Worm (Caenorhabditis elegans): ENCODE data around the gene srv-8.

srv-8 gene

DNA sequence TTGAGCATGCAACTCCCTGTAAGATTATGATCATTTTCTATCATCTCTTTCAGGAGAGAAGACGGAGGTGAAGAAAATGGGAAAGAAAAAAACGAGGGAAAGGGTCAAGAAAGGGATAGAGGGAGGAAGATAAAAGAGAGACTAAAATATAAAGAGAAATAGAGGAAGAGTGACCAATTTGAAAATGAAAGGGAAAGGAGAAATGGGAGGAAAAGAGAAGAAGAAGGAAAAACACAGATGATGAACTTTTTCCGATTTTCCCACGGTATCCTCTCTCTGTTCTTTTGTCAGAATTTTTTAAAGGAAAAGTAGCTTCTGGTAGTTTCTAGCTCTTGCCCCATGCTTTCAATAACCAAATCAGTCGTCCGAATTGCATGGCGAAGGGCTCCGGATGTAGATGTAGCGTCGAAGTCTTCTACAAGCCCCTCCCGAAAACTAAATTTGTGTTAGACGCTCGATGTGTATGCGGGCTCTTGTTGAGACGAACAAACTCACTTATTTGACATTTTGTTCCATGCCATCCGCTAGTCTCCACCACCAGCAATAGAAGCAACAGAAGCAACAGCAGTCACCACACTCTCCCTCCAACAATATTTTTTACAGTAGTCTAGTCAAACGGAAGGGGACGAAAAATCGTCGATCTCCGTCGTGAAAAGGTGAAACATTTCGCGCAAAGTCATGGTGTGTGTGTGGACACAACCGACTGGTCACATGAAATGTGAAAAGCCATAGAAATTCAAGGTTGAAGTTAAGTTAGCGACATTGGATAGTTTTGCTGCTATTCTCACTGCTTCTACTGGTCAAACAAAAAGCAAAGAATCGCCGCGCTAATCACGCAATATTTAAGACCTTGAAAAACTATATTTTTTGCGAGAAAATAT lies 28.9 kb downstream of the srv-8 start, which contains the start of gene somi-1 (continued):
- TF ChIP-seq ces-1 (GFP tag; optimal IDR thresholded peaks at IDR 0.05) = peak; percentile 83
- no peak for TF ChIP-seq nhr-11 (tag; optimal IDR thresholded peaks at IDR 0.05)

DNA sequence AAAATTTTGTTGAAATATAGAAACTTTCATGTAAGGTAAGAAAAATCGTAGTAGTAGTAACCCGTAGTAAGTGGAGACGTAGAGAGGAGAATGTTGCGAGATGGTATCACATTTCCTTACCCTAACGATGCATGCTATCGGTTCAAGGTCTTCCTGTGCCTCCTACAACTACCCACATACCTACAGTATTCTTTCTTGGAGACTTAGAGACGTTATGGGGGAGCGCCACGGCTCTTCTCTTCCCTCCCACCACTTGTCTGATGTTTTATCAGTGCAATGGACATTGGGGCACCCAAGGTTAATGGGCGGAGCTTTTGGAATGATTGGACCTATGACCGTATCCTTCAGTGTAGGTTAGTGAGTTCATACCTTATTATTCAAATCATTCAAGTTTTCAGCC lies 29.6 kb downstream of the srv-8 start:
- TF ChIP-seq F49E8.2 (tag; optimal IDR thresholded peaks at IDR 0.05; ENCODE audit: borderline replicate concordance) (no peak), nhr-28 (tag; optimal IDR thresholded peaks at IDR 0.05) (peak; percentile 27), lsy-2 (tag; optimal IDR thresholded peaks at IDR 0.05) (peak in 1 of 2 experiments; percentile 11), hlh-30 (tag; optimal IDR thresholded peaks at IDR 0.05; ENCODE audit: insufficient read depth) (peak; percentile 21), mxl-3 (GFP tag; optimal IDR thresholded peaks at IDR 0.05) (peak; percentile 20), dmd-8 (GFP tag; IDR thresholded peaks at IDR 0.05) (0 out of 2 replicates have a peak, but pooled peaks have one; percentile 46)

DNA sequence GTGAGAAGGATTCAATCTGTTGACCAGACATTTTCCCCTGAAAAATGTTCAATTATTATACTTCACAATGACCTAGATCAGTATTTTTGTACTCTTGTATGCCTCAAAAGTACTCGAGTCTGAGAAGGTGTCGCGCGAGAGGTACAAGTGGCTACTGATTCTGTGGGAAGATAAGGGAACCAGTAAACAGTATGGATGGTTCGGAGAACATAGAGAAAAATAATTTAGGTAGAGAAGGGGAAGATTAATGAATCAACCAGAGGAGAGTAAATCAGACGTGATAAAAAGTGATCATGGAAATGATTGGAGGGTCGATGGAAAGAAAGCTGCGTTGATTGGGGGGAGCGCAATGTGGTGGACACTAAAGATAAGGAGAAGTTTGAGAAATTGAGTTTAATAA lies 31.1 kb downstream of the srv-8 start:
- TF ChIP-seq ceh-82 (tag; optimal IDR thresholded peaks at IDR 0.05) (no peak), nhr-28 (tag; optimal IDR thresholded peaks at IDR 0.05) (peak; percentile 77), nhr-25 (tag; optimal IDR thresholded peaks at IDR 0.05; ENCODE audit: borderline replicate concordance, insufficient read depth) (peak; percentile 25), D1046.2 (GFP tag; IDR thresholded peaks at IDR 0.05) (no peak), mep-1 (tag; optimal IDR thresholded peaks at IDR 0.05) (peak; percentile 2), vab-7 (GFP tag; IDR thresholded peaks at IDR 0.05) (no peak), spr-3 (GFP tag; optimal IDR thresholded peaks at IDR 0.05) (no peak), aha-1 (tag) (peak; percentile 73)

DNA sequence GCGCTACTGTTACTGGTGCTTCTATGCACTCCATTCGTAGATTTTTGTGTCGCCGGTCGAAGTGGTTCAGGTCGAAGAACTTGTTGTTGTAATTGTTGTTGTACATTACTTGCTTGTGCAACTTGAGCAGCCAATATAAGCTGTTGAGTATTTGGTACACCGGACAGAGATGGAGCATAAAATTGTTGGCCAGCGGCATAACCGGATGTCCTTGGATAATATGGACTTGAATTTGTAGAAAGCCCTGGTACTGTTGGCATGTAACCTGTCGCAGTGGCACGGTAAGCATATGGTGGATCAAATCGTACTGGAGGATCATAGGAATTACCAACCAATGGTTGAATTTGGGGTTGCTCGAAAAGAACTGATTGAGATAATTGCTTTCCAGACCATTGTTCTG lies 31.6 kb downstream of the srv-8 start:
- TF ChIP-seq Y105C5A.15 (GFP tag; IDR thresholded peaks at IDR 0.05) (no peak), daf-16 (GFP tag; optimal IDR thresholded peaks at IDR 0.05) (no peak), daf-16 (tag; optimal IDR thresholded peaks at IDR 0.05) (no peak), Y5F2A.4 (GFP tag; optimal IDR thresholded peaks at IDR 0.05) (no peak), ceh-44 (GFP tag; IDR thresholded peaks at IDR 0.05) (no peak), nhr-41 (GFP tag; IDR thresholded peaks at IDR 0.05) (no peak), ceh-62 (tag; optimal IDR thresholded peaks at IDR 0.05) (no peak), spr-1 (tag; optimal IDR thresholded peaks at IDR 0.05) (no peak), dmd-8 (GFP tag; IDR thresholded peaks at IDR 0.05) (0 out of 2 replicates have a peak, but pooled peaks have one; percentile 51), madf-5 (GFP tag; IDR thresholded peaks at IDR 0.05) (no peak), unc-62 (GFP tag; optimal IDR thresholded peaks at IDR 0.05 in 1 of 2) (peak in 1 of 2 experiments; percentile 92), unc-62 (tag; optimal IDR thresholded peaks at IDR 0.05) (no peak), mes-2 (tag; optimal IDR thresholded peaks at IDR 0.05; ENCODE audit: poor library complexity, severe bottlenecking) (no peak)

DNA sequence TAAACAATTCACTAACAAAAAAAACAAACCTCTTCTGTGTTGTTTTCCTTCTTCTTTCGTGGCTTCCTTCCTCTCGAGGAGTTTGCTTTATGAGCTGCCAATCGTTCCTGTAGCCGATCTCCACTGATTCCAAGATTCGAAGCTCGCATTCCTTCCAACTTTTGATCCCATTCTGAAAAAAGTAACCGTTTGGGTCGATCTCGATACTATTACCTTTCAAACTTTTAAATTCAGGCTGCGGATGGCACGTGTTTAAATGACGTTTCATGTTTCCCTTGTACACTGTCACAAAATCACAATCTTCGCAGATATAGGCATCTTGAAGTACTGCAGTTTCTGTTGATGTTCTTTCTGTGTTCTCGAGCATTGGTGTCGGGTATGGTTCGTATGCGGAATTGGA lies 33.1 kb downstream of the srv-8 start:
- TF ChIP-seq aha-1 (tag) = peak; percentile 94
- no peak for TF ChIP-seq nhr-77 (tag; optimal IDR thresholded peaks at IDR 0.05)

DNA sequence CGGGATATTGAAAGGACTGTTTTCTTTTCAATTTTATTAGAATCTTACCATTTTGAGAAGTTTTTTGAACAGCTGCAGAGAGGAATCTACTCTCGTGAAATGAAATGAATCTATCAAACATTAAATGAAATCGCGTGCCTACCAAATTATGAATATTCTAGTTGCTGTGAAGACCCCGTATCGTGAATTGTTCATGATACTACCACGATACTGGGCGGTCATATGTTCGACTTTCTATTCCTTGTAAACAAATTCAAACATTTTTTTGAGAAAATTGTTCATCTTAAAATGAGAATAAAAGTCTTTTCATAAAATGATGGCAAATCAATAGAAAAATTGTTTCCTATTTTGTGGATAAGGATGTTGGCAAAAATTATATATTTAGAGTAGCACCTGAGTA lies 34.7 kb downstream of the srv-8 start, which contains the start of gene gcy-34:
Gene gcy-34 (minus strand): TSS at position 101 of the 400 bp plus-strand sequence.
- TF ChIP-seq lin-39 (tag; optimal IDR thresholded peaks at IDR 0.05) (no peak), T26A8.4 (GFP tag; IDR thresholded peaks at IDR 0.05) (no peak), aly-2 (tag; optimal IDR thresholded peaks at IDR 0.05) (no peak), ztf-11 (tag; optimal IDR thresholded peaks at IDR 0.05) (no peak), lim-7 (GFP tag; IDR thresholded peaks at IDR 0.05) (no peak), lin-29 (GFP tag; IDR thresholded peaks at IDR 0.05) (no peak), ama-1 (optimal IDR thresholded peaks at IDR 0.05) (no peak), mdt-29 (GFP tag; IDR thresholded peaks at IDR 0.05) (no peak)
